Fruit fly (Drosophila melanogaster) whole organism, embryonic: ENCODE data around the gene DCP2.
A peak's percentile ranks its signal among the peaks of the same experiment; 100 is the strongest.

ENCODE experiments used
- Antp ChIP-seq: fragments of 200-800 bp; sonication (Bioruptor generic); optimal IDR thresholded peaks from 3 replicates; lab custom pipeline; 2016; ENCODE audit warnings: missing biosample characterization, missing genetic modification characterization
- BtbVII ChIP-seq: fragments of 200-800 bp; sonication (Bioruptor generic); optimal IDR thresholded peaks from 3 replicates; lab custom pipeline; 2017; ENCODE audit warnings: missing biosample characterization, mild to moderate bottlenecking, missing genetic modification characterization
- CG10209 ChIP-seq: fragments of 200-800 bp; sonication (Bioruptor generic); optimal IDR thresholded peaks from 3 replicates; lab custom pipeline; 2017; ENCODE audit warnings: missing biosample characterization, mild to moderate bottlenecking, missing genetic modification characterization, missing genetic modification reagents
- CG10267 ChIP-seq: fragments of 200-800 bp; sonication (Bioruptor generic); optimal IDR thresholded peaks from 2 replicates; lab custom pipeline; 2018; ENCODE audit warnings: missing biosample characterization, mild to moderate bottlenecking, missing genetic modification characterization, moderate library complexity
- CG11398 ChIP-seq: fragments of 200-800 bp; sonication (Bioruptor generic); optimal IDR thresholded peaks from 2 replicates; lab custom pipeline; 2016; ENCODE audit warnings: missing biosample characterization, missing genetic modification characterization
- CG11696 ChIP-seq: fragments of 200-800 bp; sonication (Bioruptor generic); IDR thresholded peaks from 2 replicates; pipeline ENCODE4 v1.3.6; 2022; ENCODE audit warnings: missing biosample characterization, missing genetic modification characterization
- CG12391 ChIP-seq: fragments of 200-800 bp; sonication (Bioruptor generic); optimal IDR thresholded peaks from 3 replicates; lab custom pipeline; 2018; ENCODE audit warnings: missing biosample characterization, mild to moderate bottlenecking, missing genetic modification characterization, moderate library complexity
- CG13894 ChIP-seq: fragments of 200-800 bp; sonication (Bioruptor generic); optimal IDR thresholded peaks from 3 replicates; lab custom pipeline; 2018; ENCODE audit warnings: missing biosample characterization, mild to moderate bottlenecking, missing genetic modification characterization, moderate library complexity
- CG14965 ChIP-seq: fragments of 200-800 bp; sonication (Bioruptor generic); optimal IDR thresholded peaks from 2 replicates; lab custom pipeline; 2016; ENCODE audit warnings: missing biosample characterization, missing genetic modification characterization, borderline replicate concordance
- CG15269 ChIP-seq: fragments of 200-800 bp; sonication (Bioruptor generic); optimal IDR thresholded peaks from 2 replicates; lab custom pipeline; 2018; ENCODE audit warnings: missing biosample characterization, mild to moderate bottlenecking, missing genetic modification characterization, moderate library complexity
- CG1647 ChIP-seq: fragments of 200-800 bp; sonication (Bioruptor generic); optimal IDR thresholded peaks from 3 replicates; lab custom pipeline; 2016; ENCODE audit warnings: missing biosample characterization, missing genetic modification characterization
- CG1832 ChIP-seq: fragments of 200-800 bp; sonication (Bioruptor generic); optimal IDR thresholded peaks from 2 replicates; lab custom pipeline; 2017; ENCODE audit warnings: missing biosample characterization, mild to moderate bottlenecking, missing genetic modification characterization, inconsistent platforms
- CG2199 ChIP-seq: fragments of 200-800 bp; sonication (Bioruptor generic); IDR thresholded peaks from 3 replicates; pipeline ENCODE4 v1.3.6; 2022; ENCODE audit warnings: missing biosample characterization, missing genetic modification characterization
- CG2712 ChIP-seq: fragments of 200-800 bp; optimal IDR thresholded peaks from 3 replicates; lab custom pipeline; 2019; ENCODE audit warnings: missing biosample characterization, mild to moderate bottlenecking, missing genetic modification characterization, moderate library complexity
- CG4282 ChIP-seq: fragments of 200-800 bp; sonication (Bioruptor generic); optimal IDR thresholded peaks from 2 replicates; lab custom pipeline; 2016; ENCODE audit warnings: missing biosample characterization, missing genetic modification characterization
- CG4328 ChIP-seq: fragments of 200-800 bp; sonication (Bioruptor generic); optimal IDR thresholded peaks from 3 replicates; lab custom pipeline; 2017; ENCODE audit warnings: missing biosample characterization, missing genetic modification reagents, missing genetic modification characterization
- CG5245 ChIP-seq: fragments of 200-800 bp; sonication (Bioruptor generic); optimal IDR thresholded peaks from 3 replicates; lab custom pipeline; 2016; ENCODE audit warnings: missing biosample characterization, missing genetic modification characterization
- CG6175 ChIP-seq: fragments of 200-800 bp; sonication (Bioruptor generic); IDR thresholded peaks from 3 replicates; pipeline ENCODE4 v1.3.6; 2022; ENCODE audit warnings: missing biosample characterization, missing genetic modification characterization
- CG6813 ChIP-seq: fragments of 200-800 bp; sonication (Bioruptor generic); optimal IDR thresholded peaks from 2 replicates; lab custom pipeline; 2017; ENCODE audit warnings: missing biosample characterization, missing genetic modification characterization, mild to moderate bottlenecking, moderate library complexity, missing genetic modification reagents
- CG7372 ChIP-seq: fragments of 200-800 bp; sonication (Bioruptor generic); IDR thresholded peaks from 2 replicates; pipeline ENCODE4 v1.3.6; 2022; ENCODE audit warnings: missing biosample characterization, missing genetic modification characterization
- CG7839 ChIP-seq: fragments of 200-800 bp; sonication (Bioruptor generic); optimal IDR thresholded peaks from 3 replicates; lab custom pipeline; 2018; ENCODE audit warnings: missing biosample characterization, mild to moderate bottlenecking, missing genetic modification characterization, moderate library complexity
- CG8924 ChIP-seq: fragments of 200-800 bp; optimal IDR thresholded peaks from 3 replicates; lab custom pipeline; 2019; ENCODE audit warnings: missing biosample characterization, mild to moderate bottlenecking, missing genetic modification characterization, moderate library complexity
- CoRest ChIP-seq: fragments of 200-800 bp; sonication (Bioruptor generic); optimal IDR thresholded peaks from 3 replicates; lab custom pipeline; 2018; ENCODE audit warnings: missing biosample characterization, mild to moderate bottlenecking, missing genetic modification characterization, moderate library complexity
- Deaf1 ChIP-seq: fragments of 200-800 bp; optimal IDR thresholded peaks from 3 replicates; lab custom pipeline; 2019; ENCODE audit warnings: missing biosample characterization, mild to moderate bottlenecking, missing genetic modification characterization, moderate library complexity
- Dip2 ChIP-seq: fragments of 200-800 bp; sonication (Bioruptor generic); IDR thresholded peaks from 2 replicates; pipeline ENCODE4 v1.3.6; 2022; ENCODE audit warnings: missing biosample characterization, missing genetic modification characterization
- Doc2 ChIP-seq: fragments of 200-800 bp; sonication (Bioruptor generic); IDR thresholded peaks from 2 replicates; pipeline ENCODE4 v1.3.6; 2022; ENCODE audit warnings: missing biosample characterization, missing genetic modification characterization
- Eip74EF ChIP-seq, 2 experiments: fragments of 200-800 bp in 1 of 2; fragments of >200 bp in 1 of 2; sonication (Bioruptor generic) in 1 of 2; optimal IDR thresholded peaks; 2 replicates each; lab custom pipeline; 2017 to 2019; ENCODE audit warnings: missing biosample characterization in 2 of 2, missing genetic modification characterization in 2 of 2, mild to moderate bottlenecking in 1 of 2, moderate library complexity in 1 of 2
- H15 ChIP-seq: fragments of 200-800 bp; sonication (Bioruptor generic); IDR thresholded peaks from 3 replicates; pipeline ENCODE4 v1.3.6; 2022; ENCODE audit warnings: missing biosample characterization, missing genetic modification characterization
- Hr51 ChIP-seq, 2 experiments: fragments of 200-800 bp; sonication (Bioruptor generic); optimal IDR thresholded peaks; 2 replicates in 1 of 2; 3 replicates in 1 of 2; lab custom pipeline; 2016 to 2018; ENCODE audit warnings: missing biosample characterization in 2 of 2, missing genetic modification characterization in 2 of 2, mild to moderate bottlenecking in 1 of 2, moderate library complexity in 1 of 2
- Kr ChIP-seq: fragments of 200-800 bp; sonication (Bioruptor generic); optimal IDR thresholded peaks from 2 replicates; lab custom pipeline; 2017; ENCODE audit warnings: missing biosample characterization, mild to moderate bottlenecking, missing genetic modification characterization
- MBD-R2 ChIP-seq: fragments of 200-800 bp; sonication (Bioruptor generic); IDR thresholded peaks from 2 replicates; pipeline ENCODE4 v1.3.6; 2022; ENCODE audit warnings: missing biosample characterization, missing genetic modification characterization
- Ptx1 ChIP-seq: fragments of 200-800 bp; sonication (Bioruptor generic); IDR thresholded peaks from 2 replicates; pipeline ENCODE4 v1.3.6; 2022; ENCODE audit warnings: missing biosample characterization, missing genetic modification characterization
- Rfx ChIP-seq: fragments of 200-800 bp; sonication (Bioruptor generic); IDR thresholded peaks from 2 replicates; pipeline ENCODE4 v1.3.6; 2022; ENCODE audit warnings: missing biosample characterization, missing genetic modification characterization
- Vsx1 ChIP-seq: fragments of 200-800 bp; sonication (Bioruptor generic); optimal IDR thresholded peaks from 2 replicates; lab custom pipeline; 2017; ENCODE audit warnings: missing biosample characterization, mild to moderate bottlenecking, missing genetic modification characterization, missing genetic modification reagents
- aop ChIP-seq: fragments of 200-800 bp; sonication (Bioruptor generic); IDR thresholded peaks from 2 replicates; pipeline ENCODE4 v1.3.6; 2022; ENCODE audit warnings: missing biosample characterization, missing genetic modification characterization
- dysf ChIP-seq: fragments of 200-800 bp; sonication (Bioruptor generic); IDR thresholded peaks from 3 replicates; pipeline ENCODE4 v1.3.6; 2022; ENCODE audit warnings: missing biosample characterization, missing genetic modification characterization
- esg ChIP-seq: fragments of 200-800 bp; sonication (Bioruptor generic); conservative IDR thresholded peaks from 2 replicates; pipeline ENCODE4 v1.3.6; 2022; ENCODE audit warnings: missing biosample characterization, missing genetic modification characterization
- hth ChIP-seq: fragments of >200 bp; optimal IDR thresholded peaks from 2 replicates; lab custom pipeline; 2017; ENCODE audit warnings: inconsistent platforms
- nerfin-2 ChIP-seq: fragments of 200-800 bp; sonication (Bioruptor generic); IDR thresholded peaks from 2 replicates; pipeline ENCODE4 v1.3.6; 2022; ENCODE audit warnings: missing biosample characterization, missing genetic modification characterization; ENCODE audit not compliant: partially characterized antibody
- nmo ChIP-seq: fragments of 200-800 bp; sonication (Bioruptor generic); optimal IDR thresholded peaks from 2 replicates; lab custom pipeline; 2018; ENCODE audit warnings: missing biosample characterization, mild to moderate bottlenecking, missing genetic modification characterization, moderate library complexity
- nom ChIP-seq: fragments of 200-800 bp; sonication (Bioruptor generic); optimal IDR thresholded peaks from 2 replicates; lab custom pipeline; 2017; ENCODE audit warnings: missing biosample characterization, missing genetic modification characterization, mild to moderate bottlenecking, moderate library complexity, missing genetic modification reagents
- oc ChIP-seq: fragments of 200-800 bp; sonication (Bioruptor generic); optimal IDR thresholded peaks from 2 replicates; lab custom pipeline; 2018; ENCODE audit warnings: missing biosample characterization, mild to moderate bottlenecking, missing genetic modification characterization, moderate library complexity
- odd ChIP-seq: fragments of 200-800 bp; sonication (Bioruptor generic); optimal IDR thresholded peaks from 2 replicates; lab custom pipeline; 2017; ENCODE audit warnings: missing biosample characterization, mild to moderate bottlenecking, missing genetic modification characterization
- org-1 ChIP-seq: fragments of 200-800 bp; sonication (Bioruptor generic); optimal IDR thresholded peaks from 2 replicates; lab custom pipeline; 2017; ENCODE audit warnings: missing biosample characterization, missing genetic modification characterization
- p53 ChIP-seq: fragments of 200-800 bp; sonication (Bioruptor generic); optimal IDR thresholded peaks from 2 replicates; lab custom pipeline; 2016; ENCODE audit warnings: missing biosample characterization, missing genetic modification characterization
- phol ChIP-seq: fragments of 200-800 bp; sonication (Bioruptor generic); optimal IDR thresholded peaks from 3 replicates; lab custom pipeline; 2018; ENCODE audit warnings: missing biosample characterization, mild to moderate bottlenecking, missing genetic modification characterization, moderate library complexity
- pzg ChIP-seq: fragments of 200-800 bp; sonication (Bioruptor generic); optimal IDR thresholded peaks from 3 replicates; lab custom pipeline; 2018; ENCODE audit warnings: missing biosample characterization, mild to moderate bottlenecking, missing genetic modification characterization, moderate library complexity
- sqz ChIP-seq: fragments of 200-800 bp; sonication (Bioruptor generic); optimal IDR thresholded peaks from 3 replicates; lab custom pipeline; 2018; ENCODE audit warnings: missing biosample characterization, mild to moderate bottlenecking, missing genetic modification characterization
- sug ChIP-seq: fragments of 200-800 bp; optimal IDR thresholded peaks from 2 replicates; lab custom pipeline; 2019; ENCODE audit warnings: missing biosample characterization, mild to moderate bottlenecking, missing genetic modification characterization, moderate library complexity
- tgo ChIP-seq: fragments of 200-800 bp; sonication (Bioruptor generic); IDR thresholded peaks from 3 replicates; pipeline ENCODE4 v1.3.6; 2022; ENCODE audit warnings: missing biosample characterization, missing genetic modification characterization
- trem ChIP-seq: fragments of 200-800 bp; optimal IDR thresholded peaks from 3 replicates; lab custom pipeline; 2019; ENCODE audit warnings: missing biosample characterization, mild to moderate bottlenecking, missing genetic modification characterization, moderate library complexity

DCP2 gene

dm6 chr3L:15816714-15817113 lies 9.5 kb downstream of the DCP2 start, which contains the start of gene CkIIalpha-i1 (continued):
- no peak for TF ChIP-seq Doc2 (GFP tag; lab: Robert Waterston, UW)
- no peak for TF ChIP-seq CG1832 (GFP tag; lab: Kevin White, UChicago)
- no peak for TF ChIP-seq Dip2 (GFP tag; lab: Robert Waterston, UW)
- no peak for TF ChIP-seq Antp (GFP tag; lab: Kevin White, UChicago)
- no peak for TF ChIP-seq CG2199 (GFP tag; lab: Robert Waterston, UW)
- no peak for TF ChIP-seq CG4282 (GFP tag; lab: Kevin White, UChicago)
- TF ChIP-seq Kr (GFP tag; lab: Kevin White, UChicago), result no peak
- no peak for TF ChIP-seq CG11398 (GFP tag; lab: Kevin White, UChicago)
- TF ChIP-seq dysf (GFP tag; lab: Robert Waterston, UW), result no peak
- TF ChIP-seq CG14965 (GFP tag; lab: Kevin White, UChicago), result no peak
- no peak for TF ChIP-seq nom (GFP tag; lab: Kevin White, UChicago)
- no peak for TF ChIP-seq phol (tag; lab: Kevin White, UChicago)
- no peak for TF ChIP-seq CG10209 (GFP tag; lab: Kevin White, UChicago)
- peak; percentile 46 for TF ChIP-seq pzg (GFP tag; lab: Kevin White, UChicago)
- no peak for TF ChIP-seq sug (tag; lab: Kevin White, UChicago)
- TF ChIP-seq esg, result no peak
- no peak for TF ChIP-seq Rfx (GFP tag; lab: Robert Waterston, UW)
- TF ChIP-seq sqz (GFP tag; lab: Kevin White, UChicago), result no peak
- peak; percentile 5 for TF ChIP-seq CG10267 (tag; lab: Kevin White, UChicago)
- peak; percentile 58 for TF ChIP-seq MBD-R2 (GFP tag; lab: Robert Waterston, UW)
- TF ChIP-seq Eip74EF (GFP tag; optimal IDR thresholded peaks at IDR 0.05; lab: Kevin White, UChicago), result no peak
- no peak for TF ChIP-seq CG11696 (GFP tag; lab: Robert Waterston, UW)
- TF ChIP-seq odd (GFP tag; lab: Kevin White, UChicago), result no peak
- no peak for TF ChIP-seq oc (tag; lab: Kevin White, UChicago)
- no peak for TF ChIP-seq tgo
- TF ChIP-seq Vsx1, result no peak
- TF ChIP-seq CG4328 (GFP tag; lab: Kevin White, UChicago), result no peak
- no peak for TF ChIP-seq hth (lab: Kevin White, UChicago)
- no peak for TF ChIP-seq CG6813 (GFP tag; lab: Kevin White, UChicago)
- no peak for TF ChIP-seq CG7839 (tag; lab: Kevin White, UChicago)
- TF ChIP-seq CG1647 (GFP tag; lab: Kevin White, UChicago), result no peak
- peak; percentile 22 for TF ChIP-seq trem (tag; lab: Kevin White, UChicago)
- no peak for TF ChIP-seq CG2712 (tag; lab: Kevin White, UChicago)
- TF ChIP-seq Ptx1, result no peak
- no peak for TF ChIP-seq CG13894
- no peak for TF ChIP-seq p53 (GFP tag; lab: Kevin White, UChicago)
- TF ChIP-seq nmo, result no peak
- TF ChIP-seq Deaf1 (tag; lab: Kevin White, UChicago), result no peak
- TF ChIP-seq CG5245 (GFP tag; lab: Kevin White, UChicago), result no peak
- no peak for TF ChIP-seq CG8924
- TF ChIP-seq CoRest (tag; lab: Kevin White, UChicago), result peak; percentile 11
- TF ChIP-seq CG12391 (tag; lab: Kevin White, UChicago), result peak; percentile 36
- no peak for TF ChIP-seq CG7372 (GFP tag; lab: Robert Waterston, UW)
- TF ChIP-seq CG6175, result no peak
- no peak for TF ChIP-seq Hr51 (GFP tag; optimal IDR thresholded peaks at IDR 0.05; lab: Kevin White, UChicago)
- TF ChIP-seq H15, result no peak
- no peak for TF ChIP-seq org-1 (GFP tag; lab: Kevin White, UChicago)
- no peak for TF ChIP-seq CG15269 (tag; lab: Kevin White, UChicago)
- no peak for TF ChIP-seq BtbVII (GFP tag; lab: Kevin White, UChicago)
- TF ChIP-seq aop, result no peak
- TF ChIP-seq nerfin-2 (GFP tag; lab: Robert Waterston, UW), result peak; percentile 100
